Worm (Caenorhabditis elegans): Measurements from ENCODE around the gene fbxa-63.

fbxa-63 gene

ce11 chrIII:1230174-1230573 lies 13.1 kb upstream of the fbxa-63 start, which contains the start of gene pes-4:
TSS of gene pes-4 (minus strand) at chrIII:1230274.
- TF ChIP-seq Y22D7AL.16 (tag; optimal IDR thresholded peaks at IDR 0.05) (no peak), ttx-3 (tag; optimal IDR thresholded peaks at IDR 0.05) (no peak), ets-4 (tag; optimal IDR thresholded peaks at IDR 0.05) (no peak), ceh-18 (tag; optimal IDR thresholded peaks at IDR 0.05) (no peak), nhr-11 (tag; optimal IDR thresholded peaks at IDR 0.05) (no peak), sdc-2 (tag; optimal IDR thresholded peaks at IDR 0.05) (no peak), fkh-10 (GFP tag; optimal IDR thresholded peaks at IDR 0.05) (no peak), lin-11 (tag; optimal IDR thresholded peaks at IDR 0.05) (no peak), ceh-6 (GFP tag; optimal IDR thresholded peaks at IDR 0.05) (no peak), zip-5 (tag; optimal IDR thresholded peaks at IDR 0.05) (no peak), pros-1 (tag; optimal IDR thresholded peaks at IDR 0.05) (no peak), pax-1 (tag; optimal IDR thresholded peaks at IDR 0.05) (no peak)

DNA sequence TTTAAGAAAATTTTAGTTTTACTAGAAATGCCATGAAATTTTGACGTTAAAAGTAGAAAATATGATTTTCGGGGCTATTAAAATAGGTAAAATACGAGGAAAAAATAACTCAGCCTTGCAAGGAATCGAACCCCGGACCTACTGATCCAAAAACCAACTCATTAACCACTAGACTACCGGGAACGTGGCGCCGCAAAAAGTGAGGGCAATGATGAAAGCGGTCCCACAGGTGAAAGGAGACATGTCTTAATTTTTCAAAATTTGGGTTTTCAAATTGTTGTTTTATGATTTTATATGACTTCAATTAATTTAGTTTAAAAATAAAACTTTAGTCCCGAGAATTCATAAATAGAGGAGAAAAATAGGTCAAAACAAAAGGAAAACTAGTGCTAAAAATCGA lies 12.6 kb upstream of the fbxa-63 start:
- TF ChIP-seq ama-1 (optimal IDR thresholded peaks at IDR 0.05): no peak
- TF ChIP-seq ceh-24 (tag; optimal IDR thresholded peaks at IDR 0.05): no peak
- no peak for TF ChIP-seq pat-9 (tag; optimal IDR thresholded peaks at IDR 0.05)
- no peak for TF ChIP-seq ceh-14 (tag; optimal IDR thresholded peaks at IDR 0.05)
- no peak for TF ChIP-seq hlh-13 (GFP tag; optimal IDR thresholded peaks at IDR 0.05)
- TF ChIP-seq unc-86 (tag; optimal IDR thresholded peaks at IDR 0.05): no peak
- no peak for TF ChIP-seq ceh-6 (GFP tag; optimal IDR thresholded peaks at IDR 0.05)
- TF ChIP-seq gmeb-2 (tag; optimal IDR thresholded peaks at IDR 0.05): no peak
- no peak for TF ChIP-seq Y22D7AL.16 (tag; optimal IDR thresholded peaks at IDR 0.05)
- no peak for TF ChIP-seq eyg-1 (tag; optimal IDR thresholded peaks at IDR 0.05)

DNA sequence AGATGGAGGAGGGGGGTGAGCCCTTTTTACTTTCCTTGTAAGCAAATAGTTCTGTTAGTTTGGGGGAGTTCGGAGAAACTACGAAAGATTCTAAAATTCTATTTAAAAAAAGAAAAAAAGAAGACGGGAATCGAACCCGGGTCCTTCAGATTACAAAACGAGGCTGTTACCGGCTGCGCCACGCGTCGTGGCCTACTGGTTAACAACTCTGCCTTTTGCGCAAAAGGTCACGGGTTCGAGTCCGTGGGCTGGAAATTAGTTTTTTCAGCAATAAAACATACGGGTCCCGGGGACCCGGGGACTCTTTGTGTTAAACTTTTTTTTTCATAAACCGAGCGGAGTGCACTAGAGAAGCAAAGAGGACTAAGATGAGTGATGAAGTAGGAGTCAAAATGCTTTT lies 12.1 kb upstream of the fbxa-63 start:
- TF ChIP-seq unc-55 (GFP tag; optimal IDR thresholded peaks at IDR 0.05) (peak; percentile 22), che-1 (tag; optimal IDR thresholded peaks at IDR 0.05) (no peak)

DNA sequence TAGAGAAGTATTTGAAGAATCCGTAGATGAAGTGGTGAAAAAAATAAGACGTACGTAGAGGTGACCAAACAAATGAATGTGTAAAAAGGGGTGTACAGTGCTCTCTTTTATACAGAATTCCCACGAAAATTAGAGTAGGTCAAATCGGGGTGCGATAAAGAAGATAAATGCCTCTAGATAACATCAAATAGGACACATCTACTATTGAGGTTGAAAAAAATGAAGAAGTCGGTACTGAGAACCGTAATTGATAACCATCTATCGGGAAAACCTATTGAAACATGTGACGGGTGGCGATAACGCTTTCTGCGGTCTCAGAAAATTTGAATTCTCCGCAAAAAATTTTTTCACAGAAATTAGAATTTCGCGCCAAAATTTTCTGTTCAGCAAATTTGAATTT lies 4.6 kb upstream of the fbxa-63 start, which contains the start of gene fbxa-61:
Gene fbxa-61, plus strand, starts transcription at position 345 of the 400 bp plus-strand sequence.
- TF ChIP-seq rnt-1 (tag; optimal IDR thresholded peaks at IDR 0.05) (peak; percentile 18), Y22D7AL.16 (tag; optimal IDR thresholded peaks at IDR 0.05) (no peak)

- TF ChIP-seq ama-1 (optimal IDR thresholded peaks at IDR 0.05) (no peak), elt-4 (tag; optimal IDR thresholded peaks at IDR 0.05) (no peak)
Measured at ce11 chrIII:1248335-1248734, 5.0 kb downstream of the fbxa-63 start.

ce11 chrIII:1249111-1249583 lies 5.8 kb downstream of the fbxa-63 start, which contains the start of the genes fbxa-76 and fbxa-77:
TSS of gene fbxa-76 (minus strand) at chrIII:1249161.
TSS of gene fbxa-77 (plus strand) at chrIII:1249475.
- no peak for TF ChIP-seq K02D7.2 (tag; optimal IDR thresholded peaks at IDR 0.05)
- no peak for TF ChIP-seq fkh-10 (GFP tag; optimal IDR thresholded peaks at IDR 0.05)
- no peak for TF ChIP-seq elt-2 (tag; optimal IDR thresholded peaks at IDR 0.05)
- TF ChIP-seq ceh-48 (tag; optimal IDR thresholded peaks at IDR 0.05): no peak
- no peak for TF ChIP-seq madf-2 (tag; optimal IDR thresholded peaks at IDR 0.05)
- no peak for TF ChIP-seq pros-1 (tag; optimal IDR thresholded peaks at IDR 0.05)
- TF ChIP-seq sox-2 (GFP tag; IDR thresholded peaks at IDR 0.05): no peak

DNA sequence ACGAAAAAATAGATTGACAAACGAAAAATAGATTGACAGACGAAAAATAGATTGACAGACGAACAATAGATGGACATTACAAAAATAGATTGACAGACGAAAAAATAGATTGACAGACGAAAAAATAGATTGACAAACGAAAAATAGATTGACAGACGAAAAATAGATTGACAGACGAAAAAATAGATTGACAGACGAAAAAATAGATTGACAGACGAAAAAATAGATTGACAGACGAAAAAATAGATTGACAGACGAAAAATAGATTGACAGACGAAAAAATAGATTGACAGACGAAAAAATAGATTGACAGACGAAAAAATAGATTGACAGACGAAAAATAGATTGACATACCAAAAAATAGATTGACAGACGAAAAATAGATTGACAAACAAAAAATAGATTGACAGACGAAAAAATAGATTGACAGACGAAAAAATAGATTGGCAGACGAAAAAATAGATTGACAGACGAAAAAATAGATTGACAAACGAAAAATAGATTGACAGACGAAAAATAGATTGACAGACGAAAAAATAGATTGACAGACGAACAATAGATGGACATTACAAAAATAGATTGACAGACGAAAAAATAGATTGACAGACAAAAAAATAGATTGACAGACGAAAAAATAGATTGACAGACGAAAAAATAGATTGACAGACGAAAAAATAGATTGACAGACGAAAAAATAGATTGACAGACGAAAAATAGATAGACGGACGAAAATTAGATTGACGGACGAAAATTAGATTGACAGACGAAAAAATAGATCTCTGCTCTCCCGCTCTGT lies 9.3 kb downstream of the fbxa-63 start:
- peak; percentile 69; the same call in 1 of the 2 replicates for TF ChIP-seq ceh-45 (GFP tag; IDR thresholded peaks at IDR 0.05)
